Fruit fly (Drosophila melanogaster) whole organism, embryonic: ENCODE data around the gene e.

Experiments used
- Bteb2 ChIP-seq: fragments of 200-800 bp; sonication (Bioruptor generic); optimal IDR thresholded peaks from 2 replicates; lab custom pipeline; 2016; ENCODE audit warnings: missing biosample characterization, missing genetic modification characterization
- CG11247 ChIP-seq: fragments of 200-800 bp; sonication (Bioruptor generic); IDR thresholded peaks from 2 replicates; pipeline ENCODE4 v1.3.6; 2022; ENCODE audit warnings: missing biosample characterization, missing genetic modification characterization
- CG11723 ChIP-seq: fragments of 200-800 bp; sonication (Bioruptor generic); optimal IDR thresholded peaks from 2 replicates; lab custom pipeline; 2017; ENCODE audit warnings: missing biosample characterization, mild to moderate bottlenecking, missing genetic modification characterization
- CG15269 ChIP-seq: fragments of 200-800 bp; sonication (Bioruptor generic); optimal IDR thresholded peaks from 2 replicates; lab custom pipeline; 2018; ENCODE audit warnings: missing biosample characterization, mild to moderate bottlenecking, missing genetic modification characterization, moderate library complexity
- CG1603 ChIP-seq: fragments of 200-800 bp; sonication (Bioruptor generic); optimal IDR thresholded peaks from 2 replicates; lab custom pipeline; 2019; ENCODE audit warnings: missing biosample characterization, mild to moderate bottlenecking, missing genetic modification characterization, moderate library complexity
- CG1647 ChIP-seq: fragments of 200-800 bp; sonication (Bioruptor generic); optimal IDR thresholded peaks from 3 replicates; lab custom pipeline; 2016; ENCODE audit warnings: missing biosample characterization, missing genetic modification characterization
- CG17328 ChIP-seq: fragments of 200-800 bp; sonication (Bioruptor generic); IDR thresholded peaks from 2 replicates; pipeline ENCODE4 v1.3.6; 2022; ENCODE audit warnings: missing biosample characterization, missing genetic modification characterization
- CG17359 ChIP-seq: fragments of 200-800 bp; sonication (Bioruptor generic); optimal IDR thresholded peaks from 3 replicates; lab custom pipeline; 2018; ENCODE audit warnings: missing biosample characterization, mild to moderate bottlenecking, missing genetic modification characterization, moderate library complexity
- CG17385 ChIP-seq: fragments of 200-800 bp; sonication (Bioruptor generic); optimal IDR thresholded peaks from 3 replicates; lab custom pipeline; 2018; ENCODE audit warnings: missing biosample characterization, mild to moderate bottlenecking, missing genetic modification characterization
- CG17568 ChIP-seq: fragments of 200-800 bp; sonication (Bioruptor generic); optimal IDR thresholded peaks from 2 replicates; lab custom pipeline; 2018; ENCODE audit warnings: missing biosample characterization, mild to moderate bottlenecking, missing genetic modification characterization, moderate library complexity
- CG1792 ChIP-seq: fragments of 200-800 bp; sonication (Bioruptor generic); optimal IDR thresholded peaks from 2 replicates; lab custom pipeline; 2016; ENCODE audit warnings: missing biosample characterization, missing genetic modification characterization
- CG18262 ChIP-seq: fragments of 200-800 bp; optimal IDR thresholded peaks from 3 replicates; lab custom pipeline; 2019; ENCODE audit warnings: missing biosample characterization, mild to moderate bottlenecking, missing genetic modification characterization, moderate library complexity
- CG2116 ChIP-seq: fragments of 200-800 bp; sonication (Bioruptor generic); optimal IDR thresholded peaks from 3 replicates; lab custom pipeline; 2018; ENCODE audit warnings: missing biosample characterization, mild to moderate bottlenecking, missing genetic modification characterization
- CG31441 ChIP-seq: fragments of 200-800 bp; sonication (Bioruptor generic); IDR thresholded peaks from 2 replicates; pipeline ENCODE4 v1.3.6; 2022; ENCODE audit warnings: missing biosample characterization, missing genetic modification characterization
- CG33213 ChIP-seq: fragments of 200-800 bp; sonication (Bioruptor generic); optimal IDR thresholded peaks from 3 replicates; lab custom pipeline; 2016; ENCODE audit warnings: missing biosample characterization, missing genetic modification characterization
- CG3995 ChIP-seq: fragments of 200-800 bp; sonication (Bioruptor generic); optimal IDR thresholded peaks from 3 replicates; lab custom pipeline; 2016; ENCODE audit warnings: missing biosample characterization, missing genetic modification characterization
- CG5180 ChIP-seq: fragments of 200-800 bp; sonication (Bioruptor generic); optimal IDR thresholded peaks from 3 replicates; lab custom pipeline; 2017; ENCODE audit warnings: missing biosample characterization, missing genetic modification characterization, mild to moderate bottlenecking, moderate library complexity, missing genetic modification reagents
- CG7786 ChIP-seq: fragments of 200-800 bp; sonication (Bioruptor generic); optimal IDR thresholded peaks from 2 replicates; lab custom pipeline; 2016; ENCODE audit warnings: missing biosample characterization, missing genetic modification characterization
- CG9876 ChIP-seq: fragments of 200-800 bp; sonication (Bioruptor generic); optimal IDR thresholded peaks from 2 replicates; lab custom pipeline; 2016; ENCODE audit warnings: missing biosample characterization, missing genetic modification characterization
- CHES-1-like ChIP-seq: fragments of 200-800 bp; sonication (Bioruptor generic); optimal IDR thresholded peaks from 2 replicates; lab custom pipeline; 2016; ENCODE audit warnings: missing biosample characterization, missing genetic modification characterization
- Dip3 ChIP-seq: fragments of 200-800 bp; sonication (Bioruptor generic); optimal IDR thresholded peaks from 3 replicates; lab custom pipeline; 2016; ENCODE audit warnings: missing biosample characterization, missing genetic modification characterization
- Dref ChIP-seq: fragments of 200-800 bp; sonication (Bioruptor generic); IDR thresholded peaks from 2 replicates; pipeline ENCODE4 v1.3.6; 2022; ENCODE audit warnings: missing biosample characterization, missing genetic modification characterization
- Fer3 ChIP-seq: fragments of 200-800 bp; sonication (Bioruptor generic); optimal IDR thresholded peaks from 2 replicates; lab custom pipeline; 2018; ENCODE audit warnings: missing biosample characterization, mild to moderate bottlenecking, missing genetic modification characterization, moderate library complexity
- Hr51 ChIP-seq, 2 experiments: fragments of 200-800 bp; sonication (Bioruptor generic); optimal IDR thresholded peaks; 2 replicates in 1 of 2; 3 replicates in 1 of 2; lab custom pipeline; 2016 to 2018; ENCODE audit warnings: missing biosample characterization in 2 of 2, missing genetic modification characterization in 2 of 2, mild to moderate bottlenecking in 1 of 2, moderate library complexity in 1 of 2
- Meics ChIP-seq: fragments of 200-800 bp; sonication (Bioruptor generic); optimal IDR thresholded peaks from 2 replicates; lab custom pipeline; 2017; ENCODE audit warnings: missing biosample characterization, mild to moderate bottlenecking, missing genetic modification characterization
- NFAT ChIP-seq: fragments of 200-800 bp; sonication (Bioruptor generic); IDR thresholded peaks from 2 replicates; pipeline ENCODE4 v1.3.6; 2022; ENCODE audit warnings: missing biosample characterization, missing genetic modification characterization
- Oaz ChIP-seq: fragments of 200-800 bp; sonication (Bioruptor generic); IDR thresholded peaks from 2 replicates; pipeline ENCODE4 v1.3.6; 2022; ENCODE audit warnings: missing biosample characterization, missing genetic modification characterization
- Ptx1 ChIP-seq: fragments of 200-800 bp; sonication (Bioruptor generic); IDR thresholded peaks from 2 replicates; pipeline ENCODE4 v1.3.6; 2022; ENCODE audit warnings: missing biosample characterization, missing genetic modification characterization
- Ravus ChIP-seq: fragments of 200-800 bp; sonication (Bioruptor generic); IDR thresholded peaks from 2 replicates; pipeline ENCODE4 v1.3.6; 2022; ENCODE audit warnings: missing biosample characterization, missing genetic modification characterization
- Rfx ChIP-seq: fragments of 200-800 bp; sonication (Bioruptor generic); IDR thresholded peaks from 2 replicates; pipeline ENCODE4 v1.3.6; 2022; ENCODE audit warnings: missing biosample characterization, missing genetic modification characterization
- Xrp1 ChIP-seq: fragments of 200-800 bp; sonication (Bioruptor generic); IDR thresholded peaks from 2 replicates; pipeline ENCODE4 v1.3.6; 2022; ENCODE audit warnings: missing biosample characterization, missing genetic modification characterization
- ac ChIP-seq: fragments of 200-800 bp; sonication (Bioruptor generic); optimal IDR thresholded peaks from 3 replicates; lab custom pipeline; 2017; ENCODE audit warnings: missing biosample characterization, mild to moderate bottlenecking, missing genetic modification characterization
- bowl ChIP-seq: fragments of 200-800 bp; sonication (Bioruptor generic); IDR thresholded peaks from 2 replicates; pipeline ENCODE4 v1.3.6; 2022; ENCODE audit warnings: missing biosample characterization, missing genetic modification characterization
- cato ChIP-seq: fragments of 200-800 bp; sonication (Bioruptor generic); optimal IDR thresholded peaks from 2 replicates; lab custom pipeline; 2016; ENCODE audit warnings: missing biosample characterization, missing genetic modification characterization, borderline replicate concordance
- crp ChIP-seq, 2 experiments: fragments of 200-800 bp; sonication (Bioruptor generic); optimal IDR thresholded peaks; 2 replicates in 1 of 2; 3 replicates in 1 of 2; lab custom pipeline; 2017; ENCODE audit warnings: missing biosample characterization in 2 of 2, missing genetic modification characterization in 2 of 2, mild to moderate bottlenecking in 1 of 2, moderate library complexity in 1 of 2
- da ChIP-seq: fragments of 200-800 bp; sonication (Bioruptor generic); optimal IDR thresholded peaks from 2 replicates; lab custom pipeline; 2016; ENCODE audit warnings: missing biosample characterization, missing genetic modification characterization
- dmrt99B ChIP-seq: fragments of 200-800 bp; sonication (Bioruptor generic); optimal IDR thresholded peaks from 2 replicates; lab custom pipeline; 2018; ENCODE audit warnings: missing biosample characterization, mild to moderate bottlenecking, missing genetic modification characterization, moderate library complexity
- exex ChIP-seq: fragments of 200-800 bp; sonication (Bioruptor generic); optimal IDR thresholded peaks from 4 replicates; lab custom pipeline; 2018; ENCODE audit warnings: missing biosample characterization, mild to moderate bottlenecking, missing genetic modification characterization, moderate library complexity
- grau ChIP-seq: fragments of 200-800 bp; optimal IDR thresholded peaks from 3 replicates; lab custom pipeline; 2019; ENCODE audit warnings: missing biosample characterization, mild to moderate bottlenecking, missing genetic modification characterization, moderate library complexity
- luna ChIP-seq: fragments of 200-800 bp; sonication (Bioruptor generic); optimal IDR thresholded peaks from 2 replicates; lab custom pipeline; 2016; ENCODE audit warnings: missing biosample characterization, missing genetic modification characterization
- pan ChIP-seq, 4 experiments: fragments of >200 bp in 3 of 4; fragments of 200-800 bp in 1 of 4; sonication (Bioruptor generic) in 1 of 4; optimal IDR thresholded peaks in 3 of 4; IDR thresholded peaks in 1 of 4; 2 replicates each; pipeline versions ENCODE4 v1.3.6 to Lab custom; 2017 to 2022; ENCODE audit warnings: missing biosample characterization in 2 of 4, missing genetic modification characterization in 2 of 4, mixed read lengths in 1 of 4
- repo ChIP-seq: fragments of 200-800 bp; sonication (Bioruptor generic); optimal IDR thresholded peaks from 2 replicates; lab custom pipeline; 2016; ENCODE audit warnings: missing biosample characterization, missing genetic modification characterization
- sug ChIP-seq: fragments of 200-800 bp; optimal IDR thresholded peaks from 2 replicates; lab custom pipeline; 2019; ENCODE audit warnings: missing biosample characterization, mild to moderate bottlenecking, missing genetic modification characterization, moderate library complexity
- tgo ChIP-seq: fragments of 200-800 bp; sonication (Bioruptor generic); IDR thresholded peaks from 3 replicates; pipeline ENCODE4 v1.3.6; 2022; ENCODE audit warnings: missing biosample characterization, missing genetic modification characterization
- tio ChIP-seq: fragments of 200-800 bp; sonication (Bioruptor generic); optimal IDR thresholded peaks from 2 replicates; lab custom pipeline; 2017; ENCODE audit warnings: missing biosample characterization, missing genetic modification characterization, inconsistent platforms
- tna ChIP-seq: fragments of 200-800 bp; sonication (Bioruptor generic); IDR thresholded peaks from 2 replicates; pipeline ENCODE4 v1.3.6; 2022; ENCODE audit warnings: missing biosample characterization, missing genetic modification characterization; ENCODE audit not compliant: partially characterized antibody
- trem ChIP-seq: fragments of 200-800 bp; optimal IDR thresholded peaks from 3 replicates; lab custom pipeline; 2019; ENCODE audit warnings: missing biosample characterization, mild to moderate bottlenecking, missing genetic modification characterization, moderate library complexity
- vfl ChIP-seq: fragments of 200-800 bp; sonication (Bioruptor generic); optimal IDR thresholded peaks from 2 replicates; lab custom pipeline; 2016; ENCODE audit warnings: missing biosample characterization, missing genetic modification characterization
- wor ChIP-seq: fragments of 200-800 bp; sonication (Bioruptor generic); IDR thresholded peaks from 2 replicates; pipeline ENCODE4 v1.3.6; 2022; ENCODE audit warnings: missing biosample characterization, missing genetic modification characterization

Gene e

DNA sequence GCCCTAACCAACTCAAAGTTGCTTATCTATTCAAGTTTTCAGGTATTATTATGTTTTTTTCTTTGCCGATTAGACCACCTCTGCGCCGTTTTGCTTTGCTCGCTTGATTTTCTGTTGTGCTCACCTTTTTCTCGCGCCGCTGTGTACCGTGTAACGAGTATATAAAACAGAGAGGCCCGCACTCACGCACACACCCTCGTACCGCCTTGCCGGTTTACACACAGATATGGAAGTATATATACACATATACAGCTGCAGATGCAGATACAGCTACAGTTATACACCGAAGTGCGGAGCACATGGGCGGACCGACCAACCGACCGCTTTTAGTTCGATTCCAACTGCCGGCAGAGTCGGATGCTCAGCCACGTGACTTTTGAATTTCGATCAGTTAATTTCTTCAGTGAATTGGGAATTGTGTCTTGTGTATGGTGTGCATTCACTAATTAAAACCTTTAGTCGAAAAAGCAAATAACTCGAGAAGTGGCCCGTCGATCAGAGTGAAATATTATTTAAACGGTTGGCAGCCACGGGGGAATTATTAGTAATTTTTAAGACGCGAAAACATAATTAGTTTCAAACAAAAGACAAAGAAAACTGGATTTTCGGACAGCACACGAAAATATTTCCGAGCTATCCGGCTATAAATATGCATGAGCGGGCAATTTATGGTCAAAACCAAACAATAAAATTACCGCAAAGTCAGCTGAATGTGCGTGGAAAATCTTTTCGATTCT lies 48.3 kb downstream of the e start (continued):
- no peak for TF ChIP-seq pan (optimal IDR thresholded peaks at IDR 0.05; lab: Kevin White, UChicago)
- TF ChIP-seq pan (GFP tag; optimal IDR thresholded peaks at IDR 0.05 in 1 of 2, IDR thresholded peaks at IDR 0.05 in 1 of 2), result peak in 1 of 2 experiments; percentile 44
- no peak for TF ChIP-seq Dip3 (GFP tag; lab: Kevin White, UChicago)
- no peak for TF ChIP-seq crp (GFP tag; optimal IDR thresholded peaks at IDR 0.05; lab: Kevin White, UChicago)
- TF ChIP-seq CG33213 (GFP tag; lab: Kevin White, UChicago), result no peak
- TF ChIP-seq CG1792 (GFP tag; lab: Kevin White, UChicago), result no peak
- no peak for TF ChIP-seq CG9876
- TF ChIP-seq CG17385 (GFP tag; lab: Kevin White, UChicago), result peak; percentile 54
- no peak for TF ChIP-seq tio (GFP tag; lab: Kevin White, UChicago)
- 0 out of 2 replicates have a peak, but pooled peaks have one; percentile 20 for TF ChIP-seq Xrp1 (GFP tag; lab: Robert Waterston, UW)
- no peak for TF ChIP-seq wor (GFP tag; lab: Robert Waterston, UW)
- TF ChIP-seq da (GFP tag; lab: Kevin White, UChicago), result no peak
- no peak; the same call in 1 of the 2 replicates for TF ChIP-seq bowl (GFP tag; lab: Robert Waterston, UW)
- no peak; the same call in 2 of the 3 replicates for TF ChIP-seq tgo
- TF ChIP-seq CG3995 (GFP tag; lab: Kevin White, UChicago), result no peak
- TF ChIP-seq Ravus (GFP tag; lab: Robert Waterston, UW), result no peak
- no peak for TF ChIP-seq luna
- no peak for TF ChIP-seq CG2116
- peak in 1 of 2 experiments; percentile 29 for TF ChIP-seq Hr51 (GFP tag; optimal IDR thresholded peaks at IDR 0.05; lab: Kevin White, UChicago)
- 0 out of 2 replicates have a peak, but pooled peaks have one; percentile 32 for TF ChIP-seq Rfx (GFP tag; lab: Robert Waterston, UW)
- no peak for TF ChIP-seq CG17328
- peak; percentile 8 for TF ChIP-seq vfl (GFP tag; lab: Kevin White, UChicago)
- no peak for TF ChIP-seq CG31441 (GFP tag; lab: Robert Waterston, UW)
- TF ChIP-seq CG17359, result peak; percentile 12
- TF ChIP-seq dmrt99B (tag; lab: Kevin White, UChicago), result no peak
- TF ChIP-seq NFAT (GFP tag; lab: Robert Waterston, UW), result peak; percentile 46; the same call in 1 of the 2 replicates
- peak; percentile 25 for TF ChIP-seq exex
- peak; percentile 2 for TF ChIP-seq Meics (GFP tag; lab: Kevin White, UChicago)
- TF ChIP-seq Fer3 (tag; lab: Kevin White, UChicago), result no peak
- no peak for TF ChIP-seq CG18262 (tag; lab: Kevin White, UChicago)
- TF ChIP-seq CG11247, result no peak
- peak; percentile 56; the same call in 1 of the 2 replicates for TF ChIP-seq tna
- no peak for TF ChIP-seq CG17568 (GFP tag; lab: Kevin White, UChicago)
- TF ChIP-seq sug, result peak; percentile 80
- no peak for TF ChIP-seq CG11723 (GFP tag; lab: Kevin White, UChicago)
- peak; percentile 29 for TF ChIP-seq CHES-1-like (GFP tag; lab: Kevin White, UChicago)
- TF ChIP-seq repo, result no peak
- peak; percentile 12 for TF ChIP-seq trem (tag; lab: Kevin White, UChicago)
- TF ChIP-seq CG1647, result no peak
- TF ChIP-seq Oaz (GFP tag; lab: Robert Waterston, UW), result no peak
- peak; percentile 37 for TF ChIP-seq grau (tag; lab: Kevin White, UChicago)
- peak; percentile 26 for TF ChIP-seq ac (GFP tag; lab: Kevin White, UChicago)
- no peak for TF ChIP-seq cato (GFP tag; lab: Kevin White, UChicago)
- TF ChIP-seq Dref (GFP tag; lab: Robert Waterston, UW), result no peak
- no peak for TF ChIP-seq CG7786 (GFP tag; lab: Kevin White, UChicago)
- no peak for TF ChIP-seq Bteb2
- TF ChIP-seq CG1603 (tag; lab: Kevin White, UChicago), result peak; percentile 35
- no peak for TF ChIP-seq Ptx1 (GFP tag; lab: Robert Waterston, UW)
- peak; percentile 96 for TF ChIP-seq CG5180 (GFP tag; lab: Kevin White, UChicago)
- peak; percentile 11 for TF ChIP-seq CG15269
